Worm (Caenorhabditis elegans): ENCODE measurements around the gene C14C10.10.

- TF ChIP-seq pha-4 (tag; optimal IDR thresholded peaks at IDR 0.05), result no peak
- no peak for TF ChIP-seq fkh-10 (GFP tag; optimal IDR thresholded peaks at IDR 0.05)
- no peak for TF ChIP-seq odd-2 (tag; optimal IDR thresholded peaks at IDR 0.05)
These were observed 30.8 kb upstream of the C14C10.10 start, which contains the start of gene F56H9.6 for ce11 chrV:12629743-12630142.

Measured in whole organism, late embryonic.